Worm (Caenorhabditis elegans): Measurements from ENCODE around the gene sars-2.

sars-2 gene

ce11 chrIV:4393488-4393887, 36.1 kb downstream of the sars-2 start:
- no peak for TF ChIP-seq Y79H2A.3 (GFP tag; conservative IDR thresholded peaks at IDR 0.05)
- TF ChIP-seq xnd-1 (tag; optimal IDR thresholded peaks at IDR 0.05): peak; percentile 87
- TF ChIP-seq egrh-3 (GFP tag; IDR thresholded peaks at IDR 0.05): no peak
- 0 out of 2 replicates have a peak, but pooled peaks have one; percentile 5 for TF ChIP-seq B0019.2 (GFP tag; conservative IDR thresholded peaks at IDR 0.05)
- peak; percentile 1 for TF ChIP-seq athp-1 (tag; optimal IDR thresholded peaks at IDR 0.05)
- no peak for TF ChIP-seq C06A6.2 (GFP tag; conservative IDR thresholded peaks at IDR 0.05)
- TF ChIP-seq B0336.3 (GFP tag; IDR thresholded peaks at IDR 0.05): peak; percentile 29; the same call in 1 of the 2 replicates
- peak; percentile 14 for TF ChIP-seq snpc-3.4 (tag; optimal IDR thresholded peaks at IDR 0.05)
- TF ChIP-seq him-1 (tag; optimal IDR thresholded peaks at IDR 0.05): peak; percentile 15
- peak; percentile 17 for TF ChIP-seq tbp1 (GFP tag; optimal IDR thresholded peaks at IDR 0.05)
- peak; percentile 95 for TF ChIP-seq lsl-1 (GFP tag; optimal IDR thresholded peaks at IDR 0.05)
- TF ChIP-seq F49E8.2 (tag; optimal IDR thresholded peaks at IDR 0.05; ENCODE audit: insufficient read depth): peak; percentile 54
- peak; percentile 94 for TF ChIP-seq F33H1.4 (GFP tag; IDR thresholded peaks at IDR 0.05)
- TF ChIP-seq T07F8.4 (tag; optimal IDR thresholded peaks at IDR 0.05): no peak
- peak; percentile 37 for TF ChIP-seq snpc-1.3 (tag; optimal IDR thresholded peaks at IDR 0.05; ENCODE audit: insufficient read depth)
- peak; percentile 41; the same call in 1 of the 2 replicates for TF ChIP-seq Y53G8AR.9 (GFP tag; conservative IDR thresholded peaks at IDR 0.05)
- peak; percentile 60; the same call in 1 of the 2 replicates for TF ChIP-seq ekl-4 (GFP tag; IDR thresholded peaks at IDR 0.05)
- peak; percentile 61 for TF ChIP-seq mcd-1 (GFP tag; IDR thresholded peaks at IDR 0.05)
- 0 out of 2 replicates have a peak, but pooled peaks have one; percentile 22 for TF ChIP-seq attf-6 (GFP tag; IDR thresholded peaks at IDR 0.05)
- TF ChIP-seq hlh-12 (tag; optimal IDR thresholded peaks at IDR 0.05): no peak
- TF ChIP-seq madf-6 (GFP tag; IDR thresholded peaks at IDR 0.05): peak; percentile 89
- TF ChIP-seq D2030.7 (GFP tag; IDR thresholded peaks at IDR 0.05): peak; percentile 75
- peak; percentile 32 for TF ChIP-seq tlf-1 (GFP tag; optimal IDR thresholded peaks at IDR 0.05)
- no peak for TF ChIP-seq F55B11.4 (tag; optimal IDR thresholded peaks at IDR 0.05; ENCODE audit: borderline replicate concordance, insufficient read depth)
- TF ChIP-seq Y95B8A.8 (GFP tag; IDR thresholded peaks at IDR 0.05): peak; percentile 71; the same call in 1 of the 2 replicates
- peak; percentile 27 for TF ChIP-seq lin-54 (GFP tag; optimal IDR thresholded peaks at IDR 0.05)
- 0 out of 2 replicates have a peak, but pooled peaks have one; percentile 18 for TF ChIP-seq aptf-2 (GFP tag; conservative IDR thresholded peaks at IDR 0.05)
- no peak for TF ChIP-seq chd-7 (tag; optimal IDR thresholded peaks at IDR 0.05)
- TF ChIP-seq ceh-91 (GFP tag; IDR thresholded peaks at IDR 0.05): peak; percentile 63
- TF ChIP-seq hmg-1.2 (GFP tag; IDR thresholded peaks at IDR 0.05): peak; percentile 41
- TF ChIP-seq nhr-27 (tag; optimal IDR thresholded peaks at IDR 0.05): no peak
- TF ChIP-seq madf-8 (GFP tag; conservative IDR thresholded peaks at IDR 0.05): peak; percentile 69
- TF ChIP-seq hrde-1 (tag; optimal IDR thresholded peaks at IDR 0.05; ENCODE audit: borderline replicate concordance): peak; percentile 49
- TF ChIP-seq hlh-26 (GFP tag; conservative IDR thresholded peaks at IDR 0.05): no peak
- TF ChIP-seq hsf-1 (GFP tag; IDR thresholded peaks at IDR 0.05): peak; percentile 48; the same call in 1 of the 2 replicates
- peak; percentile 75; the same call in 1 of the 2 replicates for TF ChIP-seq madf-3 (GFP tag; IDR thresholded peaks at IDR 0.05)
- peak; percentile 6 for TF ChIP-seq snpc-4 (GFP tag; optimal IDR thresholded peaks at IDR 0.05)
- peak in 1 of 4 experiments; percentile 56 for TF ChIP-seq snpc-4 (tag; optimal IDR thresholded peaks at IDR 0.05)
- no peak for TF ChIP-seq egl-44 (GFP tag; IDR thresholded peaks at IDR 0.05)
- no peak for TF ChIP-seq ets-4 (GFP tag; optimal IDR thresholded peaks at IDR 0.05)
- no peak for TF ChIP-seq Y53F4B.3 (GFP tag; IDR thresholded peaks at IDR 0.05)

Measured in whole organism, young adult.